Fruit fly (Drosophila melanogaster): ENCODE results near the gene Task7.

The Task7 gene

DNA sequence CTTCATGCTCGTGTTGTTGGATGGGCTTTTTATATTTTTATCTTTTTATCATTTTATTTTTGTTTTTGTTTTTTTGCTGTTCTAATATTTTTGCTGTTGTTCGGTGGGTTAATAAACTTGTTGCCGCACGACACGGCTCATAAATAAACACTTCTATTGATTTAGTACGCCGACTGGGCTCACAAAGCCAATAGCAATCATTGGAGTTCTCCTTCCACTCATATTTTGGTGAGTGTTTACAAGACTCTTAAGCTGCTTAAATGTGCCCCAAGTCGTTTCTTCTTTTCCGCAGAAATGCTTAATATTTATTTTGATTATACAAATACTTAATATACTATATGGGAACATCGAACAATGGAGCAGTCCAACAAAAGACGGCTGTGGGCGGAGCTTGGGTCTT lies 21.9 kb downstream of the Task7 start (continued):
- TF ChIP-seq CG14710 (tag; optimal IDR thresholded peaks at IDR 0.05) (no peak), crol (GFP tag; IDR thresholded peaks at IDR 0.05) (no peak), fd102C (GFP tag; optimal IDR thresholded peaks at IDR 0.05) (no peak), Sox100B (GFP tag; optimal IDR thresholded peaks at IDR 0.05) (no peak), hb (GFP tag; IDR thresholded peaks at IDR 0.05; ENCODE audit: partially characterized antibody) (no peak), Nf-YA (GFP tag; IDR thresholded peaks at IDR 0.05) (no peak), CG8359 (GFP tag; optimal IDR thresholded peaks at IDR 0.05; ENCODE audit: borderline replicate concordance) (no peak), HLHmδ (GFP tag; optimal IDR thresholded peaks at IDR 0.05) (no peak), CG2202 (tag; optimal IDR thresholded peaks at IDR 0.05) (no peak), CG17361 (GFP tag; IDR thresholded peaks at IDR 0.05) (0 out of 3 replicates have a peak, but pooled peaks have one; percentile 18), CG6175 (GFP tag; IDR thresholded peaks at IDR 0.05) (no peak), CG13296 (GFP tag; optimal IDR thresholded peaks at IDR 0.05) (peak; percentile 18), E2f2 (GFP tag; IDR thresholded peaks at IDR 0.05) (0 out of 2 replicates have a peak, but pooled peaks have one; percentile 9), Dip3 (GFP tag; optimal IDR thresholded peaks at IDR 0.05) (no peak), CG3163 (GFP tag; optimal IDR thresholded peaks at IDR 0.05) (no peak), klu (GFP tag; IDR thresholded peaks at IDR 0.05) (no peak), Nf-YB (GFP tag; optimal IDR thresholded peaks at IDR 0.05) (peak; percentile 39), CG2875 (GFP tag; optimal IDR thresholded peaks at IDR 0.05) (peak; percentile 25), Elba2 (GFP tag; optimal IDR thresholded peaks at IDR 0.05) (no peak), nerfin-1 (tag; optimal IDR thresholded peaks at IDR 0.05) (no peak), fd96Cb (tag; optimal IDR thresholded peaks at IDR 0.05) (no peak), lmd (GFP tag; IDR thresholded peaks at IDR 0.05) (no peak), so (GFP tag; IDR thresholded peaks at IDR 0.05) (no peak), slou (GFP tag; optimal IDR thresholded peaks at IDR 0.05) (no peak), kah (GFP tag; optimal IDR thresholded peaks at IDR 0.05) (no peak), lov (optimal IDR thresholded peaks at IDR 0.05) (no peak), lov (GFP tag; IDR thresholded peaks at IDR 0.05) (no peak), CG7987 (GFP tag; optimal IDR thresholded peaks at IDR 0.05) (peak; percentile 37), Dad (GFP tag; optimal IDR thresholded peaks at IDR 0.05) (no peak), Six4 (GFP tag; optimal IDR thresholded peaks at IDR 0.05) (no peak), z (GFP tag; IDR thresholded peaks at IDR 0.05) (no peak), CG15696 (tag; optimal IDR thresholded peaks at IDR 0.05) (peak; percentile 41), CG11456 (GFP tag; IDR thresholded peaks at IDR 0.05) (no peak), CG10321 (GFP tag; IDR thresholded peaks at IDR 0.05) (no peak), CG5953 (GFP tag; IDR thresholded peaks at IDR 0.05) (no peak), hkb (optimal IDR thresholded peaks at IDR 0.05) (no peak), hkb (GFP tag; IDR thresholded peaks at IDR 0.05) (no peak), ttk (GFP tag; IDR thresholded peaks at IDR 0.05) (no peak), bab2 (GFP tag; optimal IDR thresholded peaks at IDR 0.05) (no peak)

- peak; percentile 50; the same call in 1 of the 2 replicates for TF ChIP-seq Drgx (GFP tag; IDR thresholded peaks at IDR 0.05)
- TF ChIP-seq CG16779 (GFP tag; IDR thresholded peaks at IDR 0.05) = no peak
- TF ChIP-seq Atf6 (GFP tag; IDR thresholded peaks at IDR 0.05) = 0 out of 2 replicates have a peak, but pooled peaks have one; percentile 20
- TF ChIP-seq Elba2 (GFP tag; optimal IDR thresholded peaks at IDR 0.05) = no peak
- no peak for TF ChIP-seq CG1529 (GFP tag; optimal IDR thresholded peaks at IDR 0.05)
- no peak for TF ChIP-seq tup (GFP tag; optimal IDR thresholded peaks at IDR 0.05)
- no peak for TF ChIP-seq ap (GFP tag; IDR thresholded peaks at IDR 0.05)
- TF ChIP-seq Scr (GFP tag; IDR thresholded peaks at IDR 0.05; ENCODE audit: partially characterized antibody) = no peak
- TF ChIP-seq usp (GFP tag; optimal IDR thresholded peaks at IDR 0.05) = no peak
- no peak for TF ChIP-seq lov (optimal IDR thresholded peaks at IDR 0.05)
- TF ChIP-seq lov (GFP tag; IDR thresholded peaks at IDR 0.05) = no peak
- TF ChIP-seq nom (GFP tag; optimal IDR thresholded peaks at IDR 0.05) = peak; percentile 96
- TF ChIP-seq az2 (GFP tag; optimal IDR thresholded peaks at IDR 0.05) = no peak
- no peak for TF ChIP-seq CG10565 (GFP tag; optimal IDR thresholded peaks at IDR 0.05)
- no peak for TF ChIP-seq Xrp1 (GFP tag; IDR thresholded peaks at IDR 0.05)
- no peak for TF ChIP-seq CG10979 (tag; optimal IDR thresholded peaks at IDR 0.05)
- no peak for TF ChIP-seq tgo (GFP tag; IDR thresholded peaks at IDR 0.05)
- TF ChIP-seq CG7745 (tag; optimal IDR thresholded peaks at IDR 0.05) = no peak
These were observed 23.1 kb downstream of the Task7 start for dm6 chr3R:9388972-9389371.

Measured in whole organism, embryonic.